Worm (Caenorhabditis elegans): ENCODE data around the gene srj-55.

DNA sequence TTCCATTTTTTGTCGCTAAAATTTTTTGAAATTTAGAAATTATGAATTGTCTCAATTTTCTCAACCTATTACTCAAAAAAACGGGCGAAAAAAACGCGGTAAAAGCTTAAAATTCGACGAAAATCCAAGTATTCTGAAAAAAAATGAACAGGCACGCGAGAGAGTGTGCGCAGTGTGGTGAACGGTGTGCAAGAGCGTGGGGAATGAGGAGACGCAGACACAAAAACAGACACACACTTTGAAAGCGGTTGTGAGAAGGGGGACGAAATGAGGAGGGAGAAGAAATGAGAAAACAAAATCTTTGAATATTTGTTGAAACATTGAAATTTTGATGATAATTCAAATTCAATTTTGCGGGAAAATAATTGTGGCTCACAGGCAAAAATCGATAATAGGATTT, 30.9 kb downstream of the srj-55 start, which contains the start of gene T03D3.5:
- no peak for TF ChIP-seq lin-13 (tag; optimal IDR thresholded peaks at IDR 0.05)
- TF ChIP-seq ztf-11 (tag; optimal IDR thresholded peaks at IDR 0.05) = no peak
- no peak for TF ChIP-seq pha-4 (tag; optimal IDR thresholded peaks at IDR 0.05)
- TF ChIP-seq nhr-12 (tag; optimal IDR thresholded peaks at IDR 0.05) = no peak
- no peak for TF ChIP-seq ham-2 (GFP tag; optimal IDR thresholded peaks at IDR 0.05)
